Worm (Caenorhabditis elegans) whole organism, midembryonic: ENCODE measurements around the gene R05H5.4.

Source experiments
- ref-1 ChIP-seq: fragments of 200-800 bp; sonication (Bioruptor generic); conservative IDR thresholded peaks from 2 replicates; pipeline ENCODE4 v1.3.6; 2022; ENCODE audit warnings: missing genetic modification reagents, missing genetic modification characterization, missing compliant biosample characterization
- tab-1 ChIP-seq: fragments of 200-800 bp; sonication (Bioruptor generic); IDR thresholded peaks from 2 replicates; pipeline ENCODE4 v1.3.6; 2022; ENCODE audit warnings: missing genetic modification characterization, missing compliant biosample characterization

- TF ChIP-seq ref-1 (no peak), tab-1 (no peak)
These were observed 953 bp upstream of the R05H5.4 start, which contains the start of gene arv-1 for ce11 chrII:10200759-10201158.
